Fruit fly (Drosophila melanogaster) whole organism, embryonic: Measurements from ENCODE around the gene Polr2D.

Source experiments
- Asciz ChIP-seq: fragments of 200-800 bp; sonication (Bioruptor generic); optimal IDR thresholded peaks from 2 replicates; lab custom pipeline; 2017; ENCODE audit warnings: missing biosample characterization, mild to moderate bottlenecking, missing genetic modification characterization, missing genetic modification reagents
- CG10462 ChIP-seq: fragments of 200-800 bp; sonication (Bioruptor generic); optimal IDR thresholded peaks from 2 replicates; lab custom pipeline; 2016; ENCODE audit warnings: missing biosample characterization, missing genetic modification characterization
- CG11723 ChIP-seq: fragments of 200-800 bp; sonication (Bioruptor generic); optimal IDR thresholded peaks from 2 replicates; lab custom pipeline; 2017; ENCODE audit warnings: missing biosample characterization, mild to moderate bottlenecking, missing genetic modification characterization
- CG15479 ChIP-seq: fragments of 200-800 bp; sonication (Bioruptor generic); optimal IDR thresholded peaks from 3 replicates; lab custom pipeline; 2019; ENCODE audit warnings: missing biosample characterization, mild to moderate bottlenecking, missing genetic modification characterization, moderate library complexity
- CG1647 ChIP-seq: fragments of 200-800 bp; sonication (Bioruptor generic); optimal IDR thresholded peaks from 3 replicates; lab custom pipeline; 2016; ENCODE audit warnings: missing biosample characterization, missing genetic modification characterization
- CG16863 ChIP-seq: fragments of 200-800 bp; sonication (Bioruptor generic); optimal IDR thresholded peaks from 3 replicates; lab custom pipeline; 2016; ENCODE audit warnings: missing biosample characterization, missing genetic modification characterization
- CG17186 ChIP-seq: fragments of 200-800 bp; sonication (Bioruptor generic); optimal IDR thresholded peaks from 3 replicates; lab custom pipeline; 2017; ENCODE audit warnings: missing biosample characterization, missing genetic modification reagents, missing genetic modification characterization
- CG18011 ChIP-seq: fragments of 200-800 bp; sonication (Bioruptor generic); optimal IDR thresholded peaks from 2 replicates; lab custom pipeline; 2017; ENCODE audit warnings: missing biosample characterization, missing genetic modification characterization, mild to moderate bottlenecking, moderate library complexity, missing genotype
- CG18476 ChIP-seq: fragments of 200-800 bp; sonication (Bioruptor generic); optimal IDR thresholded peaks from 2 replicates; lab custom pipeline; 2016; ENCODE audit warnings: missing biosample characterization, mild to moderate bottlenecking, missing genetic modification characterization
- CG2129 ChIP-seq: fragments of 200-800 bp; sonication (Bioruptor generic); IDR thresholded peaks from 2 replicates; pipeline ENCODE4 v1.3.6; 2022; ENCODE audit warnings: missing biosample characterization, missing genetic modification characterization; ENCODE audit not compliant: partially characterized antibody
- CG2678 ChIP-seq: fragments of 200-800 bp; sonication (Bioruptor generic); optimal IDR thresholded peaks from 3 replicates; lab custom pipeline; 2019; ENCODE audit warnings: missing biosample characterization, mild to moderate bottlenecking, missing genetic modification characterization, moderate library complexity
- CG34224 ChIP-seq: fragments of 200-800 bp; sonication (Bioruptor generic); IDR thresholded peaks from 3 replicates; pipeline ENCODE4 v1.3.6; 2022; ENCODE audit warnings: missing biosample characterization, missing genetic modification characterization; ENCODE audit not compliant: partially characterized antibody
- CG34422 ChIP-seq: fragments of 200-800 bp; sonication (Bioruptor generic); IDR thresholded peaks from 3 replicates; pipeline ENCODE4 v1.3.6; 2022; ENCODE audit warnings: missing biosample characterization, missing genetic modification characterization
- CG3726 ChIP-seq: fragments of 200-800 bp; sonication (Bioruptor generic); IDR thresholded peaks from 3 replicates; pipeline ENCODE4, ENCODE4 v1.3.6; 2022; ENCODE audit warnings: missing biosample characterization, missing genetic modification characterization
- CG3995 ChIP-seq: fragments of 200-800 bp; sonication (Bioruptor generic); optimal IDR thresholded peaks from 3 replicates; lab custom pipeline; 2016; ENCODE audit warnings: missing biosample characterization, missing genetic modification characterization
- CG42726 ChIP-seq: fragments of 200-800 bp; sonication (Bioruptor generic); IDR thresholded peaks from 2 replicates; pipeline ENCODE4 v1.3.6; 2022; ENCODE audit warnings: missing biosample characterization, missing genetic modification characterization; ENCODE audit not compliant: partially characterized antibody
- CG6175 ChIP-seq: fragments of 200-800 bp; sonication (Bioruptor generic); IDR thresholded peaks from 3 replicates; pipeline ENCODE4 v1.3.6; 2022; ENCODE audit warnings: missing biosample characterization, missing genetic modification characterization
- CG6654 ChIP-seq: fragments of 200-800 bp; sonication (Bioruptor generic); optimal IDR thresholded peaks from 2 replicates; lab custom pipeline; 2017; ENCODE audit warnings: missing biosample characterization, mild to moderate bottlenecking, missing genetic modification characterization
- CG8281 ChIP-seq: fragments of 200-800 bp; sonication (Bioruptor generic); optimal IDR thresholded peaks from 2 replicates; lab custom pipeline; 2018; ENCODE audit warnings: missing biosample characterization, mild to moderate bottlenecking, missing genetic modification characterization, moderate library complexity
- Dref ChIP-seq: fragments of 200-800 bp; sonication (Bioruptor generic); IDR thresholded peaks from 2 replicates; pipeline ENCODE4 v1.3.6; 2022; ENCODE audit warnings: missing biosample characterization, missing genetic modification characterization
- ERR ChIP-seq: fragments of 200-800 bp; sonication (Bioruptor generic); optimal IDR thresholded peaks from 2 replicates; lab custom pipeline; 2016; ENCODE audit warnings: missing biosample characterization, missing genetic modification characterization
- Ets65A ChIP-seq: fragments of 200-800 bp; sonication (Bioruptor generic); peaks from one replicate; lab custom pipeline; 2016; ENCODE audit warnings: missing biosample characterization, missing genetic modification characterization
- HmgZ ChIP-seq: fragments of 200-800 bp; sonication (Bioruptor generic); optimal IDR thresholded peaks from 2 replicates; lab custom pipeline; 2018; ENCODE audit warnings: missing biosample characterization, mild to moderate bottlenecking, missing genetic modification characterization
- Hr78 ChIP-seq, 2 experiments: fragments of 200-800 bp in 1 of 2; fragments of >200 bp in 1 of 2; sonication (Bioruptor generic) in 1 of 2; optimal IDR thresholded peaks; 2 replicates each; lab custom pipeline; 2017 to 2019; ENCODE audit warnings: missing biosample characterization in 2 of 2, missing genetic modification characterization in 2 of 2, mild to moderate bottlenecking in 1 of 2, moderate library complexity in 1 of 2
- Jarid2 ChIP-seq: fragments of 200-800 bp; sonication (Bioruptor generic); optimal IDR thresholded peaks from 3 replicates; lab custom pipeline; 2017; ENCODE audit warnings: mild to moderate bottlenecking, missing biosample characterization, missing genetic modification reagents, missing genetic modification characterization
- Max ChIP-seq: fragments of 200-800 bp; sonication (Bioruptor generic); optimal IDR thresholded peaks from 2 replicates; lab custom pipeline; 2016; ENCODE audit warnings: missing biosample characterization, mild to moderate bottlenecking, missing genetic modification characterization
- Nf-YC ChIP-seq: fragments of 200-800 bp; optimal IDR thresholded peaks from 3 replicates; lab custom pipeline; 2019; ENCODE audit warnings: missing biosample characterization, mild to moderate bottlenecking, missing genetic modification characterization, moderate library complexity
- NfI ChIP-seq: fragments of 200-800 bp; sonication (Bioruptor generic); optimal IDR thresholded peaks from 3 replicates; lab custom pipeline; 2018; ENCODE audit warnings: missing biosample characterization, mild to moderate bottlenecking, missing genetic modification characterization, moderate library complexity
- Xrp1 ChIP-seq: fragments of 200-800 bp; sonication (Bioruptor generic); IDR thresholded peaks from 2 replicates; pipeline ENCODE4 v1.3.6; 2022; ENCODE audit warnings: missing biosample characterization, missing genetic modification characterization
- bcd ChIP-seq: fragments of 200-800 bp; sonication (Bioruptor generic); optimal IDR thresholded peaks from 2 replicates; lab custom pipeline; 2017; ENCODE audit warnings: missing biosample characterization, mild to moderate bottlenecking, missing genetic modification characterization
- chm ChIP-seq: fragments of 200-800 bp; sonication (Bioruptor generic); IDR thresholded peaks from 2 replicates; pipeline ENCODE4 v1.3.6; 2022; ENCODE audit warnings: missing biosample characterization, missing genetic modification characterization
- da ChIP-seq: fragments of 200-800 bp; sonication (Bioruptor generic); optimal IDR thresholded peaks from 2 replicates; lab custom pipeline; 2016; ENCODE audit warnings: missing biosample characterization, missing genetic modification characterization
- dan ChIP-seq: fragments of 200-800 bp; sonication (Bioruptor generic); IDR thresholded peaks from 2 replicates; pipeline ENCODE4 v1.3.6; 2022; ENCODE audit warnings: missing biosample characterization, missing genetic modification characterization
- dysf ChIP-seq: fragments of 200-800 bp; sonication (Bioruptor generic); IDR thresholded peaks from 3 replicates; pipeline ENCODE4 v1.3.6; 2022; ENCODE audit warnings: missing biosample characterization, missing genetic modification characterization
- grn ChIP-seq: fragments of 200-800 bp; sonication (Bioruptor generic); optimal IDR thresholded peaks from 3 replicates; lab custom pipeline; 2017; ENCODE audit warnings: missing biosample characterization, missing genetic modification characterization
- h ChIP-seq: fragments of >200 bp; optimal IDR thresholded peaks from 2 replicates; lab custom pipeline; 2017
- ind ChIP-seq: fragments of 200-800 bp; sonication (Bioruptor generic); optimal IDR thresholded peaks from 3 replicates; lab custom pipeline; 2016; ENCODE audit warnings: missing biosample characterization, missing genetic modification characterization
- kay ChIP-seq: fragments of 200-800 bp; sonication (Bioruptor generic); optimal IDR thresholded peaks from 2 replicates; lab custom pipeline; 2016; ENCODE audit warnings: missing biosample characterization, missing genetic modification characterization
- lilli ChIP-seq: fragments of 200-800 bp; sonication (Bioruptor generic); optimal IDR thresholded peaks from 3 replicates; lab custom pipeline; 2016; ENCODE audit warnings: missing biosample characterization, missing genetic modification characterization
- nerfin-2 ChIP-seq: fragments of 200-800 bp; sonication (Bioruptor generic); IDR thresholded peaks from 2 replicates; pipeline ENCODE4 v1.3.6; 2022; ENCODE audit warnings: missing biosample characterization, missing genetic modification characterization; ENCODE audit not compliant: partially characterized antibody
- nom ChIP-seq: fragments of 200-800 bp; sonication (Bioruptor generic); optimal IDR thresholded peaks from 2 replicates; lab custom pipeline; 2017; ENCODE audit warnings: missing biosample characterization, missing genetic modification characterization, mild to moderate bottlenecking, moderate library complexity, missing genetic modification reagents
- odd ChIP-seq: fragments of 200-800 bp; sonication (Bioruptor generic); optimal IDR thresholded peaks from 2 replicates; lab custom pipeline; 2017; ENCODE audit warnings: missing biosample characterization, mild to moderate bottlenecking, missing genetic modification characterization
- ranshi ChIP-seq: fragments of 200-800 bp; sonication (Bioruptor generic); IDR thresholded peaks from 2 replicates; pipeline ENCODE4 v1.3.6; 2022; ENCODE audit warnings: missing biosample characterization, missing genetic modification characterization
- run ChIP-seq: fragments of 200-800 bp; sonication (Bioruptor generic); optimal IDR thresholded peaks from 3 replicates; lab custom pipeline; 2018; ENCODE audit warnings: missing biosample characterization, mild to moderate bottlenecking, missing genetic modification characterization
- schlank ChIP-seq: fragments of 200-800 bp; sonication (Bioruptor generic); optimal IDR thresholded peaks from 2 replicates; lab custom pipeline; 2018; ENCODE audit warnings: missing biosample characterization, mild to moderate bottlenecking, missing genetic modification characterization
- sima ChIP-seq: fragments of 200-800 bp; sonication (Bioruptor generic); optimal IDR thresholded peaks from 2 replicates; lab custom pipeline; 2016; ENCODE audit warnings: missing biosample characterization, missing genetic modification characterization
- sob ChIP-seq: fragments of 200-800 bp; sonication (Bioruptor generic); IDR thresholded peaks from 2 replicates; pipeline ENCODE4 v1.3.6; 2022; ENCODE audit warnings: missing biosample characterization, missing genetic modification characterization
- trh ChIP-seq: fragments of 200-800 bp; sonication (Bioruptor generic); optimal IDR thresholded peaks from 2 replicates; lab custom pipeline; 2016; ENCODE audit warnings: missing biosample characterization, missing genetic modification characterization
- ttk ChIP-seq: fragments of 200-800 bp; sonication (Bioruptor generic); IDR thresholded peaks from 2 replicates; pipeline ENCODE4 v2.1.2; 2022; ENCODE audit warnings: missing biosample characterization, missing genetic modification characterization
- zen2 ChIP-seq: fragments of 200-800 bp; sonication (Bioruptor generic); IDR thresholded peaks from 3 replicates; pipeline ENCODE4 v1.3.6; 2022; ENCODE audit warnings: missing biosample characterization, missing genetic modification characterization; ENCODE audit not compliant: partially characterized antibody

Polr2D gene

dm6 chr3R:18298298-18298899, 43.1 kb upstream of the Polr2D start (continued):
- TF ChIP-seq NfI (GFP tag; lab: Kevin White, UChicago) (peak; percentile 14), nom (GFP tag; lab: Kevin White, UChicago) (peak; percentile 26), zen2 (GFP tag; lab: Robert Waterston, UW) (no peak), grn (GFP tag; lab: Kevin White, UChicago) (no peak), CG15479 (peak; percentile 53), da (GFP tag; lab: Kevin White, UChicago) (peak; percentile 41), schlank (tag; lab: Kevin White, UChicago) (no peak), Xrp1 (GFP tag; lab: Robert Waterston, UW) (no peak), sima (no peak), CG11723 (GFP tag; lab: Kevin White, UChicago) (no peak), Max (GFP tag; lab: Kevin White, UChicago) (no peak), ttk (peak; percentile 39; the same call in 1 of the 2 replicates), CG6654 (GFP tag; lab: Kevin White, UChicago) (no peak), dysf (GFP tag; lab: Robert Waterston, UW) (peak; percentile 17; the same call in 1 of the 3 replicates), h (lab: Kevin White, UChicago) (no peak), nerfin-2 (no peak), bcd (GFP tag; lab: Kevin White, UChicago) (peak; percentile 38), CG8281 (tag; lab: Kevin White, UChicago) (no peak), chm (GFP tag; lab: Robert Waterston, UW) (peak; percentile 24; the same call in 1 of the 2 replicates), dan (GFP tag; lab: Robert Waterston, UW) (no peak), run (tag; lab: Kevin White, UChicago) (peak; percentile 31), Ets65A (GFP tag; lab: Kevin White, UChicago) (peak; percentile 61), CG18011 (GFP tag; lab: Kevin White, UChicago) (no peak), kay (peak; percentile 83), sob (peak; percentile 65), CG10462 (GFP tag; lab: Kevin White, UChicago) (no peak), CG34224 (peak; percentile 42; the same call in 2 of the 3 replicates), CG42726 (GFP tag; lab: Robert Waterston, UW) (no peak), Jarid2 (no peak), Dref (GFP tag; lab: Robert Waterston, UW) (0 out of 2 replicates have a peak, but pooled peaks have one; percentile 20), lilli (GFP tag; lab: Kevin White, UChicago) (peak; percentile 25), CG6175 (GFP tag; lab: Robert Waterston, UW) (0 out of 3 replicates have a peak, but pooled peaks have one; percentile 32), Hr78 (GFP tag; optimal IDR thresholded peaks at IDR 0.05; lab: Kevin White, UChicago) (peak in 1 of 2 experiments; percentile 43), CG3995 (GFP tag; lab: Kevin White, UChicago) (no peak), HmgZ (peak; percentile 41), CG2129 (GFP tag; lab: Robert Waterston, UW) (no peak), CG17186 (GFP tag; lab: Kevin White, UChicago) (no peak), trh (GFP tag; lab: Kevin White, UChicago) (no peak), ranshi (GFP tag; lab: Robert Waterston, UW) (no peak), ERR (GFP tag; lab: Kevin White, UChicago) (peak; percentile 43), CG2678 (tag; lab: Kevin White, UChicago) (peak; percentile 2), CG34422 (GFP tag; lab: Robert Waterston, UW) (peak; percentile 80; the same call in 2 of the 3 replicates), CG1647 (GFP tag; lab: Kevin White, UChicago) (peak; percentile 39), CG16863 (GFP tag; lab: Kevin White, UChicago) (no peak), CG18476 (no peak), odd (peak; percentile 25), ind (GFP tag; lab: Kevin White, UChicago) (no peak), Nf-YC (tag; lab: Kevin White, UChicago) (no peak), CG3726 (no peak), Asciz (GFP tag; lab: Kevin White, UChicago) (no peak)
